Worm (Caenorhabditis elegans) whole organism, young adult: ENCODE results near the gene Y7A5A.8.
A peak's percentile ranks its signal among the peaks of the same experiment; 100 is the strongest.

Experiments
- B0035.1 ChIP-seq: sonication (generic microtip); optimal IDR thresholded peaks from 2 replicates; lab custom pipeline; 2016; ENCODE audit warnings: missing genetic modification characterization, mild to moderate bottlenecking, missing compliant biosample characterization, missing genotype, missing genetic modification reagents
- F10E7.11 ChIP-seq: sonication (generic microtip); optimal IDR thresholded peaks from 2 replicates; lab custom pipeline; 2017; ENCODE audit warnings: mild to moderate bottlenecking, missing genetic modification characterization, moderate library complexity, missing compliant biosample characterization
- F49E8.2 ChIP-seq: sonication (generic microtip); optimal IDR thresholded peaks from 3 replicates; lab custom pipeline; 2017; ENCODE audit warnings: missing genetic modification characterization, mild to moderate bottlenecking, missing compliant biosample characterization, antibody characterized with exemption, moderate library complexity; ENCODE audit not compliant: insufficient read depth
- F57C9.4 ChIP-seq: sonication (generic microtip); optimal IDR thresholded peaks from 2 replicates; lab custom pipeline; 2017; ENCODE audit warnings: mild to moderate bottlenecking, missing genetic modification characterization, missing compliant biosample characterization
- T07F8.4 ChIP-seq: sonication (generic microtip); optimal IDR thresholded peaks from 2 replicates; lab custom pipeline; 2016; ENCODE audit warnings: mild to moderate bottlenecking, missing genetic modification characterization, moderate library complexity, missing compliant biosample characterization
- Y56A3A.18 ChIP-seq: fragments of 200-800 bp; sonication (Bioruptor generic); IDR thresholded peaks from 2 replicates; pipeline ENCODE4 v1.3.6; 2022; ENCODE audit warnings: missing genetic modification reagents, missing genetic modification characterization, missing compliant biosample characterization
- ZK185.1 ChIP-seq: sonication (generic microtip); optimal IDR thresholded peaks from 2 replicates; lab custom pipeline; 2016; ENCODE audit warnings: mild to moderate bottlenecking, missing genetic modification characterization, missing compliant biosample characterization; ENCODE audit not compliant: poor library complexity, severe bottlenecking
- ama-1 ChIP-seq, 3 experiments: fragments of 150-350 bp in 1 of 3; sonication (generic microtip) in 2 of 3; optimal IDR thresholded peaks; 2 replicates each; lab custom pipeline; 2014 to 2018; ENCODE audit warnings: missing biosample characterization in 2 of 3, missing genetic modification characterization in 2 of 3, missing genetic modification reagents in 2 of 3
- aptf-3 ChIP-seq: fragments of 200-800 bp; sonication (Bioruptor generic); IDR thresholded peaks from 2 replicates; pipeline ENCODE4 v1.3.6; 2022; ENCODE audit warnings: missing genetic modification characterization, missing compliant biosample characterization
- atf-7 ChIP-seq: sonication (generic microtip); optimal IDR thresholded peaks from 2 replicates; lab custom pipeline; 2017; ENCODE audit warnings: mild to moderate bottlenecking, missing genetic modification characterization, missing compliant biosample characterization
- bed-1 ChIP-seq: fragments of 200-800 bp; sonication (Bioruptor generic); IDR thresholded peaks from 2 replicates; pipeline ENCODE4 v1.3.6; 2022; ENCODE audit warnings: missing genetic modification reagents, missing genetic modification characterization, missing compliant biosample characterization
- ceh-100 ChIP-seq: fragments of 200-800 bp; sonication (Bioruptor generic); IDR thresholded peaks from 2 replicates; pipeline ENCODE4 v1.3.6; 2022; ENCODE audit warnings: missing genetic modification reagents, missing genetic modification characterization, missing compliant biosample characterization
- ceh-58 ChIP-seq: fragments of 200-800 bp; sonication (Bioruptor generic); IDR thresholded peaks from 2 replicates; pipeline ENCODE4 v1.3.6; 2022; ENCODE audit warnings: missing genetic modification characterization, missing compliant biosample characterization
- die-1 ChIP-seq: sonication (generic microtip); optimal IDR thresholded peaks from 2 replicates; lab custom pipeline; 2016; ENCODE audit warnings: missing genotype, mild to moderate bottlenecking, missing genetic modification characterization, missing compliant biosample characterization
- dox-1 ChIP-seq: fragments of 200-800 bp; sonication (Bioruptor generic); IDR thresholded peaks from 2 replicates; pipeline ENCODE4 v1.3.6; 2022; ENCODE audit warnings: missing genetic modification reagents, missing genetic modification characterization, missing compliant biosample characterization
- dpl-1 ChIP-seq: fragments of 150-350 bp; optimal IDR thresholded peaks from 2 replicates; lab custom pipeline; 2014; ENCODE audit warnings: missing biosample characterization, missing genetic modification reagents, missing genetic modification characterization
- egrh-3 ChIP-seq: fragments of 200-800 bp; sonication (Bioruptor generic); IDR thresholded peaks from 2 replicates; pipeline ENCODE4 v1.3.6; 2022; ENCODE audit warnings: missing genetic modification reagents, missing genetic modification characterization, missing compliant biosample characterization
- ekl-4 ChIP-seq: fragments of 200-800 bp; sonication (Bioruptor generic); IDR thresholded peaks from 2 replicates; pipeline ENCODE4 v1.3.6; 2022; ENCODE audit warnings: missing genetic modification reagents, missing genetic modification characterization, missing compliant biosample characterization
- fkh-3 ChIP-seq: sonication (generic microtip); optimal IDR thresholded peaks from 2 replicates; lab custom pipeline; 2016; ENCODE audit warnings: mild to moderate bottlenecking, missing genetic modification characterization, missing compliant biosample characterization
- gei-17 ChIP-seq: fragments of 200-800 bp; sonication (Bioruptor generic); optimal IDR thresholded peaks from 2 replicates; lab custom pipeline; 2018; ENCODE audit warnings: mild to moderate bottlenecking, missing genetic modification characterization, missing compliant biosample characterization
- hlh-12 ChIP-seq: sonication (generic microtip); optimal IDR thresholded peaks from 2 replicates; lab custom pipeline; 2016; ENCODE audit warnings: missing genetic modification characterization, missing compliant biosample characterization
- lin-40 ChIP-seq: sonication (generic microtip); optimal IDR thresholded peaks from 2 replicates; lab custom pipeline; 2016; ENCODE audit warnings: missing genetic modification characterization, mild to moderate bottlenecking, missing compliant biosample characterization, missing genotype, missing genetic modification reagents
- lin-54 ChIP-seq: fragments of 200-800 bp; sonication (Bioruptor generic); optimal IDR thresholded peaks from 2 replicates; lab custom pipeline; 2018; ENCODE audit warnings: mild to moderate bottlenecking, missing genetic modification characterization, missing compliant biosample characterization
- madf-10 ChIP-seq: sonication (generic microtip); optimal IDR thresholded peaks from 2 replicates; lab custom pipeline; 2016; ENCODE audit warnings: mild to moderate bottlenecking, missing genetic modification characterization, missing compliant biosample characterization
- madf-6 ChIP-seq: fragments of 200-800 bp; sonication (Bioruptor generic); IDR thresholded peaks from 2 replicates; pipeline ENCODE4 v1.3.6; 2022; ENCODE audit warnings: missing genetic modification reagents, missing genetic modification characterization, missing compliant biosample characterization
- mcd-1 ChIP-seq: fragments of 200-800 bp; sonication (Bioruptor generic); IDR thresholded peaks from 2 replicates; pipeline ENCODE4 v1.3.6; 2022; ENCODE audit warnings: missing genetic modification reagents, missing genetic modification characterization, missing compliant biosample characterization
- mxl-1 ChIP-seq: sonication (generic microtip); optimal IDR thresholded peaks from 2 replicates; lab custom pipeline; 2016; ENCODE audit warnings: missing genetic modification characterization, missing compliant biosample characterization
- nfyb-1 ChIP-seq: fragments of 200-800 bp; sonication (Bioruptor generic); IDR thresholded peaks from 2 replicates; pipeline ENCODE4 v1.3.6; 2022; ENCODE audit warnings: missing genetic modification reagents, missing genetic modification characterization, missing compliant biosample characterization
- nhr-27 ChIP-seq: fragments of 200-800 bp; sonication (Bioruptor generic); optimal IDR thresholded peaks from 2 replicates; lab custom pipeline; 2018; ENCODE audit warnings: mild to moderate bottlenecking, missing genetic modification characterization, moderate library complexity, missing compliant biosample characterization
- nhr-80 ChIP-seq: sonication (generic microtip); optimal IDR thresholded peaks from 2 replicates; lab custom pipeline; 2016; ENCODE audit warnings: missing genetic modification characterization, missing compliant biosample characterization
- rcor-1 ChIP-seq: fragments of 200-800 bp; sonication (Bioruptor generic); IDR thresholded peaks from 2 replicates; pipeline ENCODE4 v1.3.6; 2022; ENCODE audit warnings: missing genetic modification reagents, missing genetic modification characterization, missing compliant biosample characterization
- repo-1 ChIP-seq: sonication (generic microtip); optimal IDR thresholded peaks from 2 replicates; lab custom pipeline; 2017; ENCODE audit warnings: mild to moderate bottlenecking, missing genetic modification characterization, missing compliant biosample characterization
- sdz-38 ChIP-seq: sonication (generic microtip); optimal IDR thresholded peaks from 2 replicates; lab custom pipeline; 2016; ENCODE audit warnings: missing genotype, missing genetic modification characterization, missing compliant biosample characterization
- snpc-1.1 ChIP-seq: sonication (generic microtip); optimal IDR thresholded peaks from 2 replicates; lab custom pipeline; 2017; ENCODE audit warnings: missing genetic modification characterization, mild to moderate bottlenecking, missing compliant biosample characterization, antibody characterized with exemption, moderate library complexity, missing genotype, missing genetic modification reagents; ENCODE audit not compliant: insufficient read depth
- snpc-4 ChIP-seq, 5 experiments: fragments of 150-350 bp in 1 of 5; sonication (generic microtip) in 4 of 5; optimal IDR thresholded peaks; 2 replicates each; lab custom pipeline; 2014 to 2018; ENCODE audit warnings: missing genetic modification characterization in 5 of 5, missing biosample characterization in 3 of 5, antibody characterized with exemption in 2 of 5, mild to moderate bottlenecking in 2 of 5, missing compliant biosample characterization in 2 of 5, missing genotype in 2 of 5, moderate library complexity in 2 of 5, missing genetic modification reagents in 1 of 5
- somi-1 ChIP-seq: fragments of 200-800 bp; sonication (Bioruptor generic); optimal IDR thresholded peaks from 2 replicates; lab custom pipeline; 2018; ENCODE audit warnings: mild to moderate bottlenecking, missing genetic modification characterization, missing compliant biosample characterization
- unc-130 ChIP-seq: sonication (generic microtip); optimal IDR thresholded peaks from 2 replicates; lab custom pipeline; 2016; ENCODE audit warnings: missing genetic modification reagents, missing genetic modification characterization, missing compliant biosample characterization
- unc-62 ChIP-seq: fragments of 150-350 bp; optimal IDR thresholded peaks from 2 replicates; lab custom pipeline; 2014; ENCODE audit warnings: missing biosample characterization, missing genetic modification reagents, missing genetic modification characterization
- ztf-22 ChIP-seq: fragments of 200-800 bp; sonication (Bioruptor generic); optimal IDR thresholded peaks from 2 replicates; lab custom pipeline; 2018; ENCODE audit warnings: mild to moderate bottlenecking, missing genetic modification characterization, moderate library complexity, missing compliant biosample characterization
- ztf-25 ChIP-seq: fragments of 200-800 bp; sonication (Bioruptor generic); IDR thresholded peaks from 2 replicates; pipeline ENCODE4 v1.3.6; 2022; ENCODE audit warnings: missing genetic modification reagents, missing genetic modification characterization, missing compliant biosample characterization
- ztf-6 ChIP-seq: fragments of 200-800 bp; sonication (Bioruptor generic); IDR thresholded peaks from 2 replicates; pipeline ENCODE4 v1.3.6; 2022; ENCODE audit warnings: missing genetic modification reagents, missing genetic modification characterization, missing compliant biosample characterization

The Y7A5A.8 gene

DNA sequence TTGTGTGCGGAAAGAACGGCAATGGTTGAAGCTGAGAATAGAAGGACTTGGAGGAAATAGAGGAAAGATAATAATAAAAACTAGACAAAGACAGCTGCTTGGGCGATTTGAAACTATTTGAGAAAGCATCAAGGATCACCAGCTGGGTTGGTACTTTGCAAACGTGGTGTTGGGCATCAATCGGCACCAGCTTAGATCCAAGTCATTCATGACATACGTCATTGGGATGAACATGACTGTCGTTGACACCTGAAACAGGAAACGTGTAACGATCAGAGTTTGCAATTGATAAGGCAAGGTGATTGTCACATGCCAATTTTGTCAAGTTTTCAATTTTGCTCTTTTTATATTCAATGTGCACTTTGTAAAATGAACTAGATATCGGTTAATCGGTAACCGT, 20.2 kb downstream of the Y7A5A.8 start (continued):
- no peak for TF ChIP-seq ceh-100 (GFP tag; lab: Robert Waterston, UW)
- no peak for TF ChIP-seq dpl-1
- TF ChIP-seq ztf-22 (GFP tag; lab: Kevin White, UChicago): peak; percentile 35
- peak; percentile 38 for TF ChIP-seq ZK185.1 (tag; lab: Kevin White, UChicago)
- no peak for TF ChIP-seq snpc-4 (GFP tag; optimal IDR thresholded peaks at IDR 0.05; lab: Kevin White, UChicago)
- TF ChIP-seq snpc-4 (tag; optimal IDR thresholded peaks at IDR 0.05; lab: Kevin White, UChicago): peak in 2 of 4 experiments; percentile 21 to 41
- TF ChIP-seq F57C9.4 (tag; lab: Kevin White, UChicago): no peak
- 0 out of 2 replicates have a peak, but pooled peaks have one; percentile 19 for TF ChIP-seq mcd-1 (GFP tag; lab: Robert Waterston, UW)
- TF ChIP-seq B0035.1 (tag; lab: Kevin White, UChicago): no peak
- TF ChIP-seq atf-7: peak; percentile 94
- no peak for TF ChIP-seq rcor-1 (GFP tag; lab: Robert Waterston, UW)
- peak; percentile 27; the same call in 1 of the 2 replicates for TF ChIP-seq dox-1 (GFP tag; lab: Robert Waterston, UW)
- TF ChIP-seq Y56A3A.18 (GFP tag; lab: Robert Waterston, UW): peak; percentile 47; the same call in 1 of the 2 replicates
- TF ChIP-seq hlh-12 (tag; lab: Kevin White, UChicago): no peak
- peak; percentile 11 for TF ChIP-seq unc-62
- TF ChIP-seq aptf-3 (GFP tag; lab: Robert Waterston, UW): no peak
- no peak for TF ChIP-seq ztf-25
- TF ChIP-seq sdz-38: no peak
- TF ChIP-seq nfyb-1 (GFP tag; lab: Robert Waterston, UW): peak; percentile 33; the same call in 1 of the 2 replicates
- TF ChIP-seq snpc-1.1 (tag; lab: Kevin White, UChicago): no peak
- TF ChIP-seq repo-1 (tag; lab: Kevin White, UChicago): peak; percentile 30
- TF ChIP-seq ekl-4 (GFP tag; lab: Robert Waterston, UW): no peak
- TF ChIP-seq madf-6 (GFP tag; lab: Robert Waterston, UW): no peak
- TF ChIP-seq egrh-3 (GFP tag; lab: Robert Waterston, UW): no peak

- TF ChIP-seq snpc-4 (GFP tag; optimal IDR thresholded peaks at IDR 0.05; lab: Kevin White, UChicago) (no peak), snpc-4 (tag; optimal IDR thresholded peaks at IDR 0.05; lab: Kevin White, UChicago) (peak in 3 of 4 experiments; percentile 22 to 84 (median 71)), fkh-3 (no peak), T07F8.4 (no peak), snpc-1.1 (tag; lab: Kevin White, UChicago) (no peak)
Observed at ce11 chrX:15844330-15844729, 22.0 kb downstream of the Y7A5A.8 start.

DNA sequence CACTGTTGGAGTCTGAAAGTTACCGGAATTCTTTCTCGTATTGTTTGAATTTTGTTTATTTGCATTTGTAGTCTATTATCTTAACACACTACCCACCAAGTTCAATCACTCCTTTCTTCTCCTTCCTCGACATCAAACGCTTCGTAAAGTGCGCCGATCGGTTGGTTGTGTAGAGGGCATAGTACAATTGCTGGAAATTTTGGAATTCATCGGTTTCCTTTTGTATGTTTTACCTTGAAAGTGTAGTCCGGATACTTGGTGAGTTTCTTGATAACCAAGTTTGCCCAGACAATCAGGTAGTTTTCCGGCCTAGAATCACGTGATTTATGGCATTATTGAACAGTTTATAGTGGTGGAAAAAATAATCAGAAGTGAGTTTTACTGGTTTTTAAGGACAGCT, 24.3 kb downstream of the Y7A5A.8 start:
- TF ChIP-seq nhr-80 (peak; percentile 33), ama-1 (optimal IDR thresholded peaks at IDR 0.05; lab: Kevin White, UChicago) (no peak), ama-1 (GFP tag; optimal IDR thresholded peaks at IDR 0.05; lab: Kevin White, UChicago) (no peak)

DNA sequence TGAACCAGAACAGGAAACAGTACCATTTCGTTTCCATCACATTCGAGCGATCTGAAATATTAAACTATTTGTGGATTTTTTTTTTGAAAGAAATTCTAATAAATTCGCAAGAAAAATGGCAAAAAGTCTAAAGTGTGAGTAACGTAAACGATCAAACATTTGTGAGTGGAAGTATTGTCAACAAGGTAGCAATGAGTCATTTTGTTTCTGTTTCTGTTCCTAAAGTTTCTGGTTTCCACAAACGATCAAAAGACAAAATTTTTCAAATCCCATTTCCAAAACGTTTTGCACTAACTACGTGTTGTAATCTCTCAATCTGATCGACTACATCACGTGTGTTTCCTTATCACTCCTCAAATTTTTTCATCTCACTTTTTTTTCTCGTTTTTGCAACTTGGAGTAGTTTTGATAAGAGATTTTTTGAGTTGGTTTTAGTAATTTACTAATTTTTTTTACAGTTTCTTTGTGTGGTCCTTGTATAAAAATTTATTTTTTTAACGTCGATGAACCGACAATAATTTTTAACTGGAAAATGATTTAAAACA, 25.3 kb downstream of the Y7A5A.8 start, which contains the start of gene F59F4.3:
F59F4.3 (minus strand) TSS at position 51 of the 545 bp plus-strand sequence.
- no peak for TF ChIP-seq F49E8.2
- peak; percentile 22 for TF ChIP-seq nhr-80
- TF ChIP-seq, all 124 proteins: peak for 1

- TF ChIP-seq ceh-58 (GFP tag; lab: Robert Waterston, UW): no peak
- TF ChIP-seq ztf-6 (GFP tag; lab: Robert Waterston, UW): no peak
- no peak for TF ChIP-seq lin-54 (GFP tag; lab: Kevin White, UChicago)
- no peak for TF ChIP-seq F57C9.4 (tag; lab: Kevin White, UChicago)
- no peak for TF ChIP-seq unc-130 (GFP tag; lab: Kevin White, UChicago)
- TF ChIP-seq madf-10 (tag; lab: Kevin White, UChicago): no peak
- TF ChIP-seq mxl-1 (tag; lab: Kevin White, UChicago): no peak
- no peak for TF ChIP-seq die-1 (tag; lab: Kevin White, UChicago)
- TF ChIP-seq gei-17 (GFP tag; lab: Kevin White, UChicago): no peak
- TF ChIP-seq nhr-27: no peak
- TF ChIP-seq unc-62: no peak
- TF ChIP-seq somi-1: no peak
- no peak for TF ChIP-seq snpc-1.1 (tag; lab: Kevin White, UChicago)
- TF ChIP-seq lin-40 (tag; lab: Kevin White, UChicago): no peak
- TF ChIP-seq F10E7.11 (tag; lab: Kevin White, UChicago): no peak
- no peak for TF ChIP-seq bed-1 (GFP tag; lab: Robert Waterston, UW)
Observed at ce11 chrX:15848867-15849266, 26.6 kb downstream of the Y7A5A.8 start.
